Worm (Caenorhabditis elegans) whole organism, dauer: Measurements from ENCODE around the gene C37C3.1.

Experiments
- unc-62 ChIP-seq: sonication (generic microtip); optimal IDR thresholded peaks from 2 replicates; lab custom pipeline; 2017; ENCODE audit warnings: missing biosample characterization, missing genetic modification reagents, missing genetic modification characterization

C37C3.1 gene

ce11 chrV:7857931-7858330, at the start of gene C37C3.1:
C37C3.1 (plus strand) TSS chrV:7857963.
- TF ChIP-seq unc-62 (GFP tag; lab: Kevin White, UChicago): no peak

- TF ChIP-seq unc-62 (GFP tag; lab: Kevin White, UChicago): no peak
Observed at ce11 chrV:7808444-7808843, 49.3 kb upstream of the C37C3.1 start.

DNA sequence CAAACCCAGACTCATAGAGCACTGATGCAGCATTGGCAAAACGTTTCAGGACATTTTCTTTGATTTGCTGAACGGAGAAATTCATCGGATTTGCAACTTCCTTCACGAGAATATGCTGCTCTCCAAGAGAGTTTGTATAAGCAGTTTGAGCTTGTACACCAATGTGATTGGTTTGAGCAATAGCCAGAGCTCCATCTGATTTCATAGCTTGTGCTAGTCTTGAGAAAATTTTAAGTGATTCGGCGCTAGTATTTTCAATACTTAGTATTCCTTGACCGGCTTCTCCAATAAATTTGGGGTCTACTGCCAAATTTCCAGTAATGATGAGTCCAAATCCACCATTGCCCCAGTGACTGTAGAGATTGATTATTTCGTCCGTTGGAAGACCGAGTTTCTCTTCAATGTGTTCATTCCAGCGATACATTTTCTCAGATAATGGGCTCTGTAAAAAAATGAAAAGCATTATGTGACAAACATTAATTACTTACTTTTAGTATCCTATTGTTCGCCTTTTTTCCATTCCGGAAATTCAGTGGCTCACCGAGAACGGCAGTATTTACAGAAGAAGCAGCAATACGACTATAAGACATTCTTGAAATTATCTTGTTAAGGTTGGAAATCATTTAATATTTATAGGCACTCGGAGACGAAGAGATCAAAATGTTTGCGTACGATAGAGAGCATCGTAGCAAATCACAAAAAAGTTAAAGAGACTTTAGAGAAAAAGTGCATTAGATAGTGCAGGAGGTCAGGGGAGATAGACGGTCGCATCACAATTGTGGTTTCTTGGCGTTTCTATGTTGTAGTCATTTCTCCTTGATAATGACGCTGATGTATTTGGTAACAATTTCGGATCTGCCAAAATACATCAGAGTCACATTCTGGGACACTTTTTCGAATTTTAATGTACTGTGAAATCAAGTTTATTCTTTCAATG, 48.2 kb upstream of the C37C3.1 start, which contains the start of gene ZK742.3:
TSS of gene ZK742.3 (minus strand) at position 593 of the 937 bp plus-strand sequence.
- TF ChIP-seq unc-62 (GFP tag; lab: Kevin White, UChicago): no peak

DNA sequence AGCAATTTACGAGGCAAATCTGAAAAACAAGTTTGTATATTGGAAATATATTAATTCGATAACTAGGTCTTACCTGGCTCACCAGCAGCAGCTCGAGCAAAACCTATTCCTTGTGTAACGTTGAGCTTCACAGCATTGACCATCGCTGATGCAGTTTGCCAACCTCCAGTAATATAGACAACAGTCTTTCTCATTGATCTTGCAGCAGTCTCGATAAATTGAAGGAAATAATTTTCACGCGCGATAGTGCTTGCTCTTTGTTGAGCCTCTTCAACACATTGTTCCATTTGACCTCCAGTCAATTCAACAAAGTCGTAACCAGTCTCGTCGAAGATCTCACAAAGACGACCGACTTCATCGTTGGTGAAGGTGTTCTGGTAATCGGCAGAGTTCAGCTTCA, 47.2 kb upstream of the C37C3.1 start:
- TF ChIP-seq unc-62 (GFP tag; lab: Kevin White, UChicago): no peak

- no peak for TF ChIP-seq unc-62 (GFP tag; lab: Kevin White, UChicago)
Observed at ce11 chrV:7811758-7812157, 46.0 kb upstream of the C37C3.1 start, which contains the start of gene ZK742.4. ZK742.4 (minus strand) TSS chrV:7811792.

- TF ChIP-seq unc-62 (GFP tag; lab: Kevin White, UChicago): no peak
Observed at ce11 chrV:7814601-7815000, 43.2 kb upstream of the C37C3.1 start, which contains the start of gene ZK742.6. ZK742.6 (minus strand) TSS chrV:7814942.

DNA sequence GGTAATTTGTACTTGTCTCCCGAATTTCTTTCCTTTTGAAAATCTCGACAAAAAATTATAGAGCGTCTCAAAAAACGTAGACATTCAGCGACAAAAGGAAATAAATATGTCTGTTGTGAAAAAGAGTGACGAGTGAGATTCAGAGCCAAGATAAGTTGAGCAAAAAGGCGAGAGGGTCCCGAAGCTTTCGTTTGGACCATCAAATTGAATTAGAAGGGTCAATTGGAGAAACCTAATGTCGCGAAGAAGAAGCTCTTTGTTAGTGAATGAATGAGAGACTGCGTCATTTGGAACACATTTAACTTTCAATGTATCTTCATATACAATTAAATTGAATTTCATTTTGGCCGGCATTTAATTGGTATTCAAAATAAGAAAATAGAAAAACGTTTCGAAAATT, 41.3 kb upstream of the C37C3.1 start:
- TF ChIP-seq unc-62 (GFP tag; lab: Kevin White, UChicago): no peak

DNA sequence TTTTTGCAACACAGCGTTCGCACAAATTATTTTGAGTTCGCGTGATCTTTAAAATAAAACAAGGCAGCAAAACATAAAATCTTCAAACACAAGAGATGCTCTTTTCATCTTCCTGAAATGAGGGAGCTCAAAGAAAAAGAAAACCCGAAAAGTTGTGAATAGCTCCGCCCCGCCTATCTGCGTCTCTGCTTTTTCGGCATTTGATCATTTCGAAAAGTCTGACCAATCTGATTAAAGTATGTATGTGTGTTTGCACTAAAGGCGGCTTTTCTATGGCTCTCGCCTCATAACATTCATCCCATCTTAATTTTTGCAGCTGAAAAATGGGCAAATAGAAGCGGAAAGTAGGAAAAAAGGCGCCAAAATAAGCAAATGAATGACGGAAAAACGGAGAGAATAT, 38.2 kb upstream of the C37C3.1 start:
- TF ChIP-seq unc-62 (GFP tag; lab: Kevin White, UChicago): no peak

DNA sequence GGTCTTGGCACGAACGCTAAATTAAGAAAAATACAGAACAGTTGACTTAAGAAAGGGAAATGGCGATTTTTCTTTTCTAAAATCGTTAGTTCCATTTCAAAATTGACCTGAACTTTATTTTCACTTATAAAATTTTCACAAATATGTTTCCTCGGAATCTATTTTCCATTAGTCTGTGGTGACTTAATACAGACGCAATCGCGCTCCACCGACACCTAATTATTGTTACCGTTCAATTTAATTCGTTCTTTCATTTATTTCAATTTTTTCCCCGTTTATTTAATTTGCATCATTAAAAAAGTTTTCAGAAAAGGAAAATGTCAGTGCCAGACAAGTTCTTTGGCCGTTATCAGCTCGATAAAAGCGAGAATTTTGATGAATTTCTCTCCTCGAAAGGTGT, 37.5 kb upstream of the C37C3.1 start, which contains the start of gene lbp-4:
TSS of gene lbp-4 (plus strand) at position 309 of the 400 bp plus-strand sequence.
- no peak for TF ChIP-seq unc-62 (GFP tag; lab: Kevin White, UChicago)

DNA sequence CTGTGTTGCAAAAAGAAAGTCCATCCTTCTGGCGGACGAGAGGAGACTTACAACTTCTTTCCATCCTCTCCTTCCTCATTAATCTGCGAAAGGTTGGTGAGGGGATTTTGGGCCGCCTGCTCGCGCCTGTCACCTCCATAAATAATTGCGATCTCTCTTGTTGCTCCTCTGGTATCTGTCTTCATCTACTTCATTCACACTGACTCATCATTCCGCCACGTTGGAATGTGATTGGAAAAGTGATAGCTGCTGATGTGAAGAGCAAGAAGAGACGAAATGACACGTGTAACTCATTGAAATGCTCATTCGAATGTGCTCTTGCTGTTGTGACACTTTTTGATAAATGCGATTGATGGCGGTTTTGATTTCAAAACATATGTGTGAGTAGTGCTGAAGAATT, 35.1 kb upstream of the C37C3.1 start:
- TF ChIP-seq unc-62 (GFP tag; lab: Kevin White, UChicago): no peak

- TF ChIP-seq unc-62 (GFP tag; lab: Kevin White, UChicago): no peak
Observed at ce11 chrV:7824138-7824537, 33.6 kb upstream of the C37C3.1 start.

DNA sequence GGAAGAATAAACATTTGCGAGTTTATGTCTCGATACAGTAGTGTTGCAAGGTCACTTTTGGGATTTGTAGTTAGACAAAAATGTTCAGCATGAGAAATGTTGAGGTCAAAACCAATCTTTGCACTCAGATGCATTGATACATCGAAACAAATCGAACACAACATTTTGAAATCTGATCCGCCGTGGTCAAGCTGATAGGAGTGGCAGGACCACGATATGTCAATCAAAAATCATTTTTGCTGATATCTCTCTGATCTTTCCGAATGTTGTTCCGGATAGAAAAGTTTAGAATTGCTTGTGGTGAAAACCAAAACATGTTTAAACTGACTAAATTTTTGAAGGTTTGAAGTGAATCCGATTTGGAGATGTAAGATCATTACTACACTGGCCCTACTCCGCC, 31.9 kb upstream of the C37C3.1 start:
- TF ChIP-seq unc-62 (GFP tag; lab: Kevin White, UChicago): no peak

DNA sequence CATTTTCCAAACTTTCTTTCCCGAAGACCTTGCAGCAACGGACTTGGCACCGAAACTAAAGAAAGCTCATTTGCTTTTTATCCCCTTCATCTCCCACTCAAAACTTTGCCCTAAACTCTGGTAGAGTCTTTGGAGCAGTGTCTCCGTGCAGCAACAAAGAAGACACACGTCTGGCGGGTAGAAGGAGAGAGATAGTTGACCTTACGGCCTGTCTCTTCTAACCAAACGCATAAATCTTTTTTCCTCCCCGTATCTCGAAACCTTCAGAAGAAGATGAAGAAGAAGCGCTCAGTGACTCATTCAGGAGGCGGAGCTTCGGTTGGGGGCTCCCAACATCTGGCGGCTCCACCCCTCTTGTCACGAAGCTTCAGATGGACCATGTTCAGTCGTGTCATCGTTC, 31.4 kb upstream of the C37C3.1 start:
- TF ChIP-seq unc-62 (GFP tag; lab: Kevin White, UChicago): no peak

ce11 chrV:7826917-7827316, 30.8 kb upstream of the C37C3.1 start, which contains the start of gene mig-6:
mig-6 (plus strand) TSS chrV:7827217.
- no peak for TF ChIP-seq unc-62 (GFP tag; lab: Kevin White, UChicago)

ce11 chrV:7830952-7831351, 26.8 kb upstream of the C37C3.1 start:
- no peak for TF ChIP-seq unc-62 (GFP tag; lab: Kevin White, UChicago)

ce11 chrV:7836911-7837310, 20.9 kb upstream of the C37C3.1 start, which contains the start of gene txt-5:
txt-5 (minus strand) TSS chrV:7837134.
- no peak for TF ChIP-seq unc-62 (GFP tag; lab: Kevin White, UChicago)

DNA sequence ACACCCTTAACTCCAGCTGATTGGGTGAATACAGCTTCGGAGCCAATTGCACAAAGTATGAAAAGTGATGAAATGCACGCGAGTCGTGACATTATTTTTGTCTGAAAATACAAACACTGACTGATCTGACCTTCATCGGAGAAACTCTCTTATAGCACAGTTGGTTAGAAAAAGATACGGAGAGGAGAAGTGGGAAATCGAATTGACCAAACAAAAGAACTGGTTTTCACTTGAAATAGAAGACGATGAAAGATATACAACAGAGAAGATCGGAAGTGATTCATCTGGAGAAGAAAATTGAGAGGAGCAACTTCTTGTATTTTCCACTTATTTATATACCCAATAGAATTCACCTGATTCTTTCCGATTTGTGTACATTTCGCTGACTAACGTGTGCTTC, 20.0 kb upstream of the C37C3.1 start, which contains the start of gene ttr-33:
TSS of gene ttr-33 (minus strand) at position 101 of the 400 bp plus-strand sequence.
- no peak for TF ChIP-seq unc-62 (GFP tag; lab: Kevin White, UChicago)
